Worm (Caenorhabditis elegans) whole organism, L3 larva: ENCODE results near the gene chst-1.

ENCODE experiments used
- aly-2 ChIP-seq: fragments of 150-350 bp; optimal IDR thresholded peaks from 2 replicates; lab custom pipeline; 2014; ENCODE audit warnings: missing biosample characterization, missing genetic modification characterization
- ceh-16 ChIP-seq: sonication (generic microtip); optimal IDR thresholded peaks from 2 replicates; lab custom pipeline; 2017; ENCODE audit warnings: missing biosample characterization, missing genetic modification characterization
- egl-5 ChIP-seq: fragments of 150-350 bp; optimal IDR thresholded peaks from 2 replicates; lab custom pipeline; 2017; ENCODE audit warnings: missing biosample characterization, missing genetic modification reagents, missing genetic modification characterization, inconsistent platforms
- elt-1 ChIP-seq: fragments of 150-350 bp; optimal IDR thresholded peaks from 2 replicates; lab custom pipeline; 2014; ENCODE audit warnings: missing biosample characterization, missing genetic modification characterization
- elt-2 ChIP-seq: sonication (generic microtip); optimal IDR thresholded peaks from 2 replicates; lab custom pipeline; 2016; ENCODE audit warnings: missing genetic modification reagents, mild to moderate bottlenecking, missing genetic modification characterization, missing compliant biosample characterization
- jun-1 ChIP-seq: fragments of 150-350 bp; optimal IDR thresholded peaks from 2 replicates; lab custom pipeline; 2014; ENCODE audit warnings: missing biosample characterization, missing genetic modification reagents, missing genetic modification characterization
- nfya-1 ChIP-seq: sonication (generic microtip); optimal IDR thresholded peaks from 2 replicates; lab custom pipeline; 2017; ENCODE audit warnings: missing genetic modification characterization, mild to moderate bottlenecking, missing compliant biosample characterization, antibody characterized with exemption, moderate library complexity; ENCODE audit not compliant: insufficient read depth
- nhr-12 ChIP-seq: fragments of 150-350 bp; optimal IDR thresholded peaks from 2 replicates; lab custom pipeline; 2014; ENCODE audit warnings: missing biosample characterization, missing genetic modification characterization
- nhr-23 ChIP-seq: fragments of 150-350 bp; optimal IDR thresholded peaks from 2 replicates; lab custom pipeline; 2014; ENCODE audit warnings: missing biosample characterization, missing genetic modification reagents, missing genetic modification characterization
- nhr-237 ChIP-seq: fragments of 150-350 bp; optimal IDR thresholded peaks from 2 replicates; lab custom pipeline; 2014; ENCODE audit warnings: missing biosample characterization, missing genetic modification characterization
- nhr-76 ChIP-seq: fragments of 150-350 bp; sonication (generic microtip); optimal IDR thresholded peaks from 5 replicates; lab custom pipeline; 2014; ENCODE audit warnings: missing biosample characterization, missing genetic modification characterization
- pha-4 ChIP-seq: fragments of 150-350 bp; optimal IDR thresholded peaks from 2 replicates; lab custom pipeline; 2014; ENCODE audit warnings: missing biosample characterization, missing genetic modification reagents, missing genetic modification characterization
- sea-2 ChIP-seq: fragments of 150-350 bp; sonication (generic microtip); optimal IDR thresholded peaks from 4 replicates; lab custom pipeline; 2014; ENCODE audit warnings: missing biosample characterization, missing genetic modification reagents, missing genetic modification characterization
- snpc-4 ChIP-seq: fragments of 150-350 bp; optimal IDR thresholded peaks from 2 replicates; lab custom pipeline; 2014; ENCODE audit warnings: missing biosample characterization, missing genetic modification characterization

ce11 chrII:8116159-8116558, 9.4 kb upstream of the chst-1 start, which contains the start of gene unc-105:
- TF ChIP-seq nhr-76 (tag; lab: Kevin White, UChicago) (no peak), nfya-1 (tag; lab: Kevin White, UChicago) (no peak), ceh-16 (no peak), egl-5 (tag; lab: Kevin White, UChicago) (no peak), nhr-237 (tag; lab: Kevin White, UChicago) (no peak), sea-2 (GFP tag; lab: Kevin White, UChicago) (no peak), aly-2 (tag; lab: Kevin White, UChicago) (no peak), pha-4 (tag; lab: Kevin White, UChicago) (no peak), nhr-12 (tag; lab: Kevin White, UChicago) (no peak), jun-1 (tag; lab: Kevin White, UChicago) (no peak), elt-2 (tag; lab: Kevin White, UChicago) (no peak), elt-1 (no peak), snpc-4 (tag; lab: Kevin White, UChicago) (no peak), nhr-23 (tag; lab: Kevin White, UChicago) (no peak)
